Fruit fly (Drosophila melanogaster) whole organism, embryonic: ENCODE data around the gene CG6163.
A peak's percentile ranks its signal among the peaks of the same experiment; 100 is the strongest.

Experiments used
- Bgb ChIP-seq: fragments of 200-800 bp; sonication (Bioruptor generic); IDR thresholded peaks from 2 replicates; pipeline ENCODE4 v1.3.6; 2022; ENCODE audit warnings: missing biosample characterization, missing genetic modification characterization; ENCODE audit not compliant: partially characterized antibody
- BtbVII ChIP-seq: fragments of 200-800 bp; sonication (Bioruptor generic); optimal IDR thresholded peaks from 3 replicates; lab custom pipeline; 2017; ENCODE audit warnings: missing biosample characterization, mild to moderate bottlenecking, missing genetic modification characterization
- C15 ChIP-seq: fragments of 200-800 bp; sonication (Bioruptor generic); IDR thresholded peaks from 3 replicates; pipeline ENCODE4 v1.3.6; 2022; ENCODE audit warnings: missing biosample characterization, missing genetic modification characterization
- CG10654 ChIP-seq: fragments of 200-800 bp; sonication (Bioruptor generic); optimal IDR thresholded peaks from 2 replicates; lab custom pipeline; 2016; ENCODE audit warnings: missing biosample characterization, missing genetic modification characterization
- CG11398 ChIP-seq: fragments of 200-800 bp; sonication (Bioruptor generic); optimal IDR thresholded peaks from 2 replicates; lab custom pipeline; 2016; ENCODE audit warnings: missing biosample characterization, missing genetic modification characterization
- CG11696 ChIP-seq: fragments of 200-800 bp; sonication (Bioruptor generic); IDR thresholded peaks from 2 replicates; pipeline ENCODE4 v1.3.6; 2022; ENCODE audit warnings: missing biosample characterization, missing genetic modification characterization
- CG12155 ChIP-seq: fragments of 200-800 bp; sonication (Bioruptor generic); optimal IDR thresholded peaks from 3 replicates; lab custom pipeline; 2016; ENCODE audit warnings: missing biosample characterization, missing genetic modification characterization
- CG13123 ChIP-seq: fragments of 200-800 bp; sonication (Bioruptor generic); optimal IDR thresholded peaks from 2 replicates; lab custom pipeline; 2016; ENCODE audit warnings: missing biosample characterization, missing genetic modification characterization
- CG14667 ChIP-seq: fragments of 200-800 bp; sonication (Bioruptor generic); IDR thresholded peaks from 2 replicates; pipeline ENCODE4 v1.3.6; 2022; ENCODE audit warnings: missing biosample characterization, missing genetic modification characterization
- CG14860 ChIP-seq: fragments of 200-800 bp; sonication (Bioruptor generic); IDR thresholded peaks from 3 replicates; pipeline ENCODE4 v1.3.6; 2022; ENCODE audit warnings: missing biosample characterization, missing genetic modification characterization; ENCODE audit not compliant: partially characterized antibody
- CG16815 ChIP-seq: fragments of 200-800 bp; sonication (Bioruptor generic); optimal IDR thresholded peaks from 3 replicates; lab custom pipeline; 2017; ENCODE audit warnings: missing biosample characterization, mild to moderate bottlenecking, missing genetic modification characterization
- CG18011 ChIP-seq: fragments of 200-800 bp; sonication (Bioruptor generic); optimal IDR thresholded peaks from 2 replicates; lab custom pipeline; 2017; ENCODE audit warnings: missing biosample characterization, missing genetic modification characterization, mild to moderate bottlenecking, moderate library complexity, missing genotype
- CG2875 ChIP-seq: fragments of 200-800 bp; sonication (Bioruptor generic); optimal IDR thresholded peaks from 2 replicates; lab custom pipeline; 2017; ENCODE audit warnings: missing biosample characterization, mild to moderate bottlenecking, missing genetic modification characterization, missing genetic modification reagents
- CG33213 ChIP-seq: fragments of 200-800 bp; sonication (Bioruptor generic); optimal IDR thresholded peaks from 3 replicates; lab custom pipeline; 2016; ENCODE audit warnings: missing biosample characterization, missing genetic modification characterization
- CG34376 ChIP-seq: fragments of 200-800 bp; sonication (Bioruptor generic); optimal IDR thresholded peaks from 2 replicates; lab custom pipeline; 2018; ENCODE audit warnings: missing biosample characterization, mild to moderate bottlenecking, missing genetic modification characterization
- CG34422 ChIP-seq: fragments of 200-800 bp; sonication (Bioruptor generic); IDR thresholded peaks from 3 replicates; pipeline ENCODE4 v1.3.6; 2022; ENCODE audit warnings: missing biosample characterization, missing genetic modification characterization
- CG4424 ChIP-seq: fragments of 200-800 bp; sonication (Bioruptor generic); optimal IDR thresholded peaks from 3 replicates; lab custom pipeline; 2016; ENCODE audit warnings: missing biosample characterization, missing genetic modification characterization
- CG6765 ChIP-seq: fragments of 200-800 bp; sonication (Bioruptor generic); optimal IDR thresholded peaks from 3 replicates; lab custom pipeline; 2017; ENCODE audit warnings: missing biosample characterization, mild to moderate bottlenecking, missing genetic modification characterization
- CG7963 ChIP-seq: fragments of 200-800 bp; sonication (Bioruptor generic); IDR thresholded peaks from 3 replicates; pipeline ENCODE4 v1.3.6; 2022; ENCODE audit warnings: missing biosample characterization, missing genetic modification characterization; ENCODE audit not compliant: partially characterized antibody
- CG8281 ChIP-seq: fragments of 200-800 bp; sonication (Bioruptor generic); optimal IDR thresholded peaks from 2 replicates; lab custom pipeline; 2018; ENCODE audit warnings: missing biosample characterization, mild to moderate bottlenecking, missing genetic modification characterization, moderate library complexity
- CG8924 ChIP-seq: fragments of 200-800 bp; optimal IDR thresholded peaks from 3 replicates; lab custom pipeline; 2019; ENCODE audit warnings: missing biosample characterization, mild to moderate bottlenecking, missing genetic modification characterization, moderate library complexity
- CkIIα-i1 ChIP-seq: fragments of 200-800 bp; sonication (Bioruptor generic); IDR thresholded peaks from 2 replicates; pipeline ENCODE4 v1.3.6; 2022; ENCODE audit warnings: missing biosample characterization, missing genetic modification characterization
- Deaf1 ChIP-seq: fragments of 200-800 bp; optimal IDR thresholded peaks from 3 replicates; lab custom pipeline; 2019; ENCODE audit warnings: missing biosample characterization, mild to moderate bottlenecking, missing genetic modification characterization, moderate library complexity
- Doc3 ChIP-seq: fragments of 200-800 bp; sonication (Bioruptor generic); IDR thresholded peaks from 3 replicates; pipeline ENCODE4 v1.3.6; 2022; ENCODE audit warnings: missing biosample characterization, missing genetic modification characterization; ENCODE audit not compliant: partially characterized antibody
- Drgx ChIP-seq: fragments of 200-800 bp; sonication (Bioruptor generic); IDR thresholded peaks from 2 replicates; pipeline ENCODE4 v1.3.6; 2022; ENCODE audit warnings: missing biosample characterization, missing genetic modification characterization
- Fer3 ChIP-seq: fragments of 200-800 bp; sonication (Bioruptor generic); optimal IDR thresholded peaks from 2 replicates; lab custom pipeline; 2018; ENCODE audit warnings: missing biosample characterization, mild to moderate bottlenecking, missing genetic modification characterization, moderate library complexity
- H2.0 ChIP-seq: fragments of 200-800 bp; sonication (Bioruptor generic); IDR thresholded peaks from 2 replicates; pipeline ENCODE4 v1.3.6; 2022; ENCODE audit warnings: missing biosample characterization, missing genetic modification characterization
- Hr78 ChIP-seq, 2 experiments: fragments of 200-800 bp in 1 of 2; fragments of >200 bp in 1 of 2; sonication (Bioruptor generic) in 1 of 2; optimal IDR thresholded peaks; 2 replicates each; lab custom pipeline; 2017 to 2019; ENCODE audit warnings: missing biosample characterization in 2 of 2, missing genetic modification characterization in 2 of 2, mild to moderate bottlenecking in 1 of 2, moderate library complexity in 1 of 2
- Lim3 ChIP-seq: fragments of 200-800 bp; sonication (Bioruptor generic); IDR thresholded peaks from 2 replicates; pipeline ENCODE4 v1.3.6; 2022; ENCODE audit warnings: missing biosample characterization, missing genetic modification characterization
- Med ChIP-seq: fragments of 200-800 bp; sonication (Bioruptor generic); peaks from one replicate; lab custom pipeline; 2016; ENCODE audit warnings: missing biosample characterization, missing genetic modification characterization, mild to moderate bottlenecking, inconsistent platforms, moderate library complexity
- Mrtf ChIP-seq: fragments of 200-800 bp; sonication (Bioruptor generic); IDR thresholded peaks from 3 replicates; pipeline ENCODE4 v1.3.6; 2022; ENCODE audit warnings: missing biosample characterization, missing genetic modification characterization
- NFAT ChIP-seq: fragments of 200-800 bp; sonication (Bioruptor generic); IDR thresholded peaks from 2 replicates; pipeline ENCODE4 v1.3.6; 2022; ENCODE audit warnings: missing biosample characterization, missing genetic modification characterization
- Side ChIP-seq: fragments of 200-800 bp; sonication (Bioruptor generic); optimal IDR thresholded peaks from 2 replicates; lab custom pipeline; 2016; ENCODE audit warnings: missing biosample characterization, missing genetic modification characterization
- cad ChIP-seq: fragments of >200 bp; optimal IDR thresholded peaks from 2 replicates; lab custom pipeline; 2017; ENCODE audit warnings: missing biosample characterization, missing genetic modification characterization
- disco-r ChIP-seq: fragments of 200-800 bp; sonication (Bioruptor generic); optimal IDR thresholded peaks from 2 replicates; lab custom pipeline; 2016; ENCODE audit warnings: missing biosample characterization, missing genetic modification characterization
- ems ChIP-seq: fragments of 200-800 bp; sonication (Bioruptor generic); optimal IDR thresholded peaks from 3 replicates; lab custom pipeline; 2016; ENCODE audit warnings: missing biosample characterization, missing genetic modification characterization
- h ChIP-seq: fragments of >200 bp; optimal IDR thresholded peaks from 2 replicates; lab custom pipeline; 2017
- ind ChIP-seq: fragments of 200-800 bp; sonication (Bioruptor generic); optimal IDR thresholded peaks from 3 replicates; lab custom pipeline; 2016; ENCODE audit warnings: missing biosample characterization, missing genetic modification characterization
- lilli ChIP-seq: fragments of 200-800 bp; sonication (Bioruptor generic); optimal IDR thresholded peaks from 3 replicates; lab custom pipeline; 2016; ENCODE audit warnings: missing biosample characterization, missing genetic modification characterization
- lola ChIP-seq, 3 experiments: fragments of >200 bp in 2 of 3; fragments of 200-800 bp in 1 of 3; sonication (Bioruptor generic) in 1 of 3; optimal IDR thresholded peaks; 2 replicates each; lab custom pipeline; 2017 to 2019; ENCODE audit warnings: missing biosample characterization in 3 of 3, missing genetic modification characterization in 3 of 3, mild to moderate bottlenecking in 1 of 3, moderate library complexity in 1 of 3
- maf-S ChIP-seq: fragments of 200-800 bp; sonication (Bioruptor generic); optimal IDR thresholded peaks from 2 replicates; lab custom pipeline; 2016; ENCODE audit warnings: missing biosample characterization, missing genetic modification characterization
- nau ChIP-seq: fragments of 200-800 bp; sonication (Bioruptor generic); optimal IDR thresholded peaks from 3 replicates; lab custom pipeline; 2017; ENCODE audit warnings: missing biosample characterization, mild to moderate bottlenecking, missing genetic modification characterization, missing genetic modification reagents
- nerfin-1 ChIP-seq: fragments of 200-800 bp; sonication (Bioruptor generic); optimal IDR thresholded peaks from 3 replicates; lab custom pipeline; 2019; ENCODE audit warnings: missing biosample characterization, mild to moderate bottlenecking, missing genetic modification characterization, moderate library complexity
- odd ChIP-seq: fragments of 200-800 bp; sonication (Bioruptor generic); optimal IDR thresholded peaks from 2 replicates; lab custom pipeline; 2017; ENCODE audit warnings: missing biosample characterization, mild to moderate bottlenecking, missing genetic modification characterization
- phol ChIP-seq: fragments of 200-800 bp; sonication (Bioruptor generic); optimal IDR thresholded peaks from 3 replicates; lab custom pipeline; 2018; ENCODE audit warnings: missing biosample characterization, mild to moderate bottlenecking, missing genetic modification characterization, moderate library complexity
- pum ChIP-seq: fragments of 200-800 bp; sonication (Bioruptor generic); optimal IDR thresholded peaks from 2 replicates; lab custom pipeline; 2016; ENCODE audit warnings: missing biosample characterization, missing genetic modification characterization
- slbo ChIP-seq: fragments of 200-800 bp; sonication (Bioruptor generic); IDR thresholded peaks from 2 replicates; pipeline ENCODE4 v1.3.6; 2022; ENCODE audit warnings: missing biosample characterization, missing genetic modification characterization
- tin ChIP-seq: fragments of 200-800 bp; sonication (Bioruptor generic); optimal IDR thresholded peaks from 3 replicates; lab custom pipeline; 2016; ENCODE audit warnings: missing biosample characterization, missing genetic modification characterization
- unpg ChIP-seq: fragments of 200-800 bp; sonication (Bioruptor generic); optimal IDR thresholded peaks from 3 replicates; lab custom pipeline; 2018; ENCODE audit warnings: missing biosample characterization, mild to moderate bottlenecking, missing genetic modification characterization, moderate library complexity
- wek ChIP-seq: fragments of 200-800 bp; sonication (Bioruptor generic); optimal IDR thresholded peaks from 3 replicates; lab custom pipeline; 2018; ENCODE audit warnings: missing biosample characterization, mild to moderate bottlenecking, missing genetic modification characterization, moderate library complexity

The CG6163 gene

DNA sequence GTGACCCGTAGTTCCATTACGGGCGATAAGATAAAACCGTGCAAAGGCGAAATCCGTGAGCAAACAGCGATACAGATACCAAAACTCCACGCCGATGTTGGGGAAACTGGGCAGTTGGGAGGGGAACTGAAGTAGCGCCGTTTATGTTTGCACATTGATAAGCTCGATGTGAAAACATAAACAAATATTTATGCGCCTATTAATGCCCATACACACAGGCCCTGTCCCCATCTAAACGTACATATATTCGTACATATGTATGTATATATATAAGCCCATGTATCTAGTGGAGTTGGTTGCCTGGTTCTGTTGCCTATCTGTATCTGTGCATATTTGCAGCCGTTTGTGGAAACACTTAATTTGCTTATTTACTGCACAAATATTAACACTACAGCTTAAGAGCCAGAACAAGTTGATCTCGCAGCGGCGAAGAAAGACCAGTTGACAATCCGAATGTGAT is 10.4 kb downstream of the CG6163 start (continued):
- TF ChIP-seq CG4424 (peak; percentile 42), phol (peak; percentile 21), CG34422 (peak; percentile 12; the same call in 1 of the 3 replicates), Bgb (GFP tag; lab: Robert Waterston, UW) (no peak), CkIIα-i1 (no peak), CG14667 (no peak), C15 (GFP tag; lab: Robert Waterston, UW) (0 out of 3 replicates have a peak, but pooled peaks have one; percentile 24), ind (no peak), Deaf1 (tag; lab: Kevin White, UChicago) (peak; percentile 2), CG16815 (peak; percentile 38), CG11398 (GFP tag; lab: Kevin White, UChicago) (peak; percentile 70), disco-r (GFP tag; lab: Kevin White, UChicago) (peak; percentile 46), CG11696 (GFP tag; lab: Robert Waterston, UW) (peak; percentile 66), Mrtf (GFP tag; lab: Robert Waterston, UW) (no peak), Side (GFP tag; lab: Kevin White, UChicago) (peak; percentile 75), Lim3 (GFP tag; lab: Robert Waterston, UW) (no peak), tin (no peak), pum (peak; percentile 21), H2.0 (GFP tag; lab: Robert Waterston, UW) (no peak), BtbVII (GFP tag; lab: Kevin White, UChicago) (peak; percentile 85), h (lab: Kevin White, UChicago) (no peak), CG2875 (GFP tag; lab: Kevin White, UChicago) (peak; percentile 83), wek (GFP tag; lab: Kevin White, UChicago) (peak; percentile 84), CG33213 (GFP tag; lab: Kevin White, UChicago) (peak; percentile 56), lola (GFP tag; optimal IDR thresholded peaks at IDR 0.05; lab: Kevin White, UChicago) (peak in 1 of 3 experiments; percentile 49), maf-S (GFP tag; lab: Kevin White, UChicago) (peak; percentile 43), odd (GFP tag; lab: Kevin White, UChicago) (peak; percentile 88), CG14860 (GFP tag; lab: Robert Waterston, UW) (no peak), Doc3 (GFP tag; lab: Robert Waterston, UW) (no peak), lilli (GFP tag; lab: Kevin White, UChicago) (peak; percentile 39), nerfin-1 (peak; percentile 71), CG13123 (GFP tag; lab: Kevin White, UChicago) (peak; percentile 13), NFAT (GFP tag; lab: Robert Waterston, UW) (no peak; the same call in 1 of the 2 replicates), Med (peak; percentile 90), Fer3 (tag; lab: Kevin White, UChicago) (peak; percentile 69), ems (GFP tag; lab: Kevin White, UChicago) (no peak), CG18011 (peak; percentile 56), CG7963 (no peak), CG10654 (GFP tag; lab: Kevin White, UChicago) (peak; percentile 55), slbo (peak; percentile 25; the same call in 1 of the 2 replicates), CG8281 (tag; lab: Kevin White, UChicago) (peak; percentile 66), cad (GFP tag; lab: Kevin White, UChicago) (no peak), unpg (GFP tag; lab: Kevin White, UChicago) (peak; percentile 77), CG12155 (no peak), CG34376 (peak; percentile 54), Drgx (GFP tag; lab: Robert Waterston, UW) (peak; percentile 70), nau (GFP tag; lab: Kevin White, UChicago) (peak; percentile 92), CG8924 (tag; lab: Kevin White, UChicago) (peak; percentile 82), CG6765 (GFP tag; lab: Kevin White, UChicago) (peak; percentile 82), Hr78 (GFP tag; optimal IDR thresholded peaks at IDR 0.05; lab: Kevin White, UChicago) (peak in 1 of 2 experiments; percentile 74)
